Worm (Caenorhabditis elegans) whole organism, L3 larva: ENCODE data around the gene F14D2.14.

Experiments
- R02D3.7 ChIP-seq: fragments of 150-350 bp; optimal IDR thresholded peaks from 2 replicates; lab custom pipeline; 2014; ENCODE audit warnings: missing biosample characterization, missing genetic modification characterization
- ZK546.5 ChIP-seq: sonication (generic microtip); optimal IDR thresholded peaks from 2 replicates; lab custom pipeline; 2017; ENCODE audit warnings: missing biosample characterization, missing genetic modification characterization
- aly-2 ChIP-seq: fragments of 150-350 bp; optimal IDR thresholded peaks from 2 replicates; lab custom pipeline; 2014; ENCODE audit warnings: missing biosample characterization, missing genetic modification characterization
- ceh-16 ChIP-seq: sonication (generic microtip); optimal IDR thresholded peaks from 2 replicates; lab custom pipeline; 2017; ENCODE audit warnings: missing biosample characterization, missing genetic modification characterization
- ceh-28 ChIP-seq: fragments of 150-350 bp; optimal IDR thresholded peaks from 2 replicates; lab custom pipeline; 2014; ENCODE audit warnings: missing biosample characterization, missing genetic modification reagents, missing genetic modification characterization
- ceh-82 ChIP-seq: fragments of 150-350 bp; optimal IDR thresholded peaks from 2 replicates; lab custom pipeline; 2014; ENCODE audit warnings: missing biosample characterization, missing genetic modification characterization
- ceh-9 ChIP-seq: sonication (generic microtip); optimal IDR thresholded peaks from 2 replicates; lab custom pipeline; 2018; ENCODE audit warnings: missing biosample characterization, missing genetic modification characterization
- daf-12 ChIP-seq: fragments of 150-350 bp; optimal IDR thresholded peaks from 2 replicates; lab custom pipeline; 2014; ENCODE audit warnings: missing biosample characterization, missing genetic modification reagents, missing genetic modification characterization
- egl-27 ChIP-seq: sonication (generic microtip); optimal IDR thresholded peaks from 4 replicates; lab custom pipeline; 2017; ENCODE audit warnings: missing biosample characterization, missing genetic modification reagents, missing genetic modification characterization
- elt-1 ChIP-seq: fragments of 150-350 bp; optimal IDR thresholded peaks from 2 replicates; lab custom pipeline; 2014; ENCODE audit warnings: missing biosample characterization, missing genetic modification characterization
- elt-2 ChIP-seq: sonication (generic microtip); optimal IDR thresholded peaks from 2 replicates; lab custom pipeline; 2016; ENCODE audit warnings: missing genetic modification reagents, mild to moderate bottlenecking, missing genetic modification characterization, missing compliant biosample characterization
- elt-3 ChIP-seq, 3 experiments: fragments of 150-350 bp in 1 of 3; sonication (generic microtip) in 2 of 3; optimal IDR thresholded peaks; 2 replicates in 2 of 3; 4 replicates in 1 of 3; lab custom pipeline; 2014 to 2017; ENCODE audit warnings: missing biosample characterization in 3 of 3, missing genetic modification characterization in 3 of 3
- fkh-10 ChIP-seq: sonication (generic microtip); optimal IDR thresholded peaks from 2 replicates; lab custom pipeline; 2017; ENCODE audit warnings: missing biosample characterization, missing genetic modification reagents, missing genetic modification characterization
- fkh-2 ChIP-seq: fragments of 150-350 bp; optimal IDR thresholded peaks from 2 replicates; lab custom pipeline; 2014; ENCODE audit warnings: missing biosample characterization, missing genetic modification reagents, missing genetic modification characterization
- fos-1 ChIP-seq: fragments of 150-350 bp; optimal IDR thresholded peaks from 2 replicates; lab custom pipeline; 2014; ENCODE audit warnings: missing biosample characterization, missing genetic modification characterization
- hmg-11 ChIP-seq: sonication (generic microtip); optimal IDR thresholded peaks from 2 replicates; lab custom pipeline; 2016; ENCODE audit warnings: missing genetic modification characterization, missing compliant biosample characterization
- lin-15B ChIP-seq: fragments of 150-350 bp; optimal IDR thresholded peaks from 2 replicates; lab custom pipeline; 2014; ENCODE audit warnings: missing biosample characterization, missing genetic modification characterization
- lin-39 ChIP-seq: fragments of 150-350 bp; optimal IDR thresholded peaks from 2 replicates; lab custom pipeline; 2018; ENCODE audit warnings: missing biosample characterization, missing genetic modification reagents, missing genetic modification characterization
- nfya-1 ChIP-seq: sonication (generic microtip); optimal IDR thresholded peaks from 2 replicates; lab custom pipeline; 2017; ENCODE audit warnings: missing genetic modification characterization, mild to moderate bottlenecking, missing compliant biosample characterization, antibody characterized with exemption, moderate library complexity; ENCODE audit not compliant: insufficient read depth
- nhr-12 ChIP-seq: fragments of 150-350 bp; optimal IDR thresholded peaks from 2 replicates; lab custom pipeline; 2014; ENCODE audit warnings: missing biosample characterization, missing genetic modification characterization
- nhr-23 ChIP-seq: fragments of 150-350 bp; optimal IDR thresholded peaks from 2 replicates; lab custom pipeline; 2014; ENCODE audit warnings: missing biosample characterization, missing genetic modification reagents, missing genetic modification characterization
- nhr-237 ChIP-seq: fragments of 150-350 bp; optimal IDR thresholded peaks from 2 replicates; lab custom pipeline; 2014; ENCODE audit warnings: missing biosample characterization, missing genetic modification characterization
- nhr-25 ChIP-seq: sonication (generic microtip); optimal IDR thresholded peaks from 2 replicates; lab custom pipeline; 2017; ENCODE audit warnings: missing biosample characterization, missing genetic modification characterization
- nhr-28 ChIP-seq: fragments of 150-350 bp; optimal IDR thresholded peaks from 2 replicates; lab custom pipeline; 2014; ENCODE audit warnings: missing biosample characterization, missing genetic modification characterization
- nhr-43 ChIP-seq: sonication (generic microtip); optimal IDR thresholded peaks from 2 replicates; lab custom pipeline; 2016; ENCODE audit warnings: mild to moderate bottlenecking, missing genetic modification characterization, missing compliant biosample characterization; ENCODE audit not compliant: poor library complexity, severe bottlenecking
- nhr-67 ChIP-seq: fragments of 150-350 bp; optimal IDR thresholded peaks from 2 replicates; lab custom pipeline; 2014; ENCODE audit warnings: missing biosample characterization, missing genetic modification characterization
- nhr-76 ChIP-seq: fragments of 150-350 bp; sonication (generic microtip); optimal IDR thresholded peaks from 5 replicates; lab custom pipeline; 2014; ENCODE audit warnings: missing biosample characterization, missing genetic modification characterization
- nhr-77 ChIP-seq: fragments of 150-350 bp; optimal IDR thresholded peaks from 2 replicates; lab custom pipeline; 2014; ENCODE audit warnings: missing biosample characterization, missing genetic modification characterization
- pqm-1 ChIP-seq: fragments of 150-350 bp; optimal IDR thresholded peaks from 2 replicates; lab custom pipeline; 2017; ENCODE audit warnings: missing biosample characterization, missing genetic modification characterization, inconsistent platforms
- sea-2 ChIP-seq: fragments of 150-350 bp; sonication (generic microtip); optimal IDR thresholded peaks from 4 replicates; lab custom pipeline; 2014; ENCODE audit warnings: missing biosample characterization, missing genetic modification reagents, missing genetic modification characterization
- skn-1 ChIP-seq: fragments of 150-350 bp; optimal IDR thresholded peaks from 2 replicates; lab custom pipeline; 2014; ENCODE audit warnings: missing biosample characterization, missing genetic modification characterization
- snpc-4 ChIP-seq: fragments of 150-350 bp; optimal IDR thresholded peaks from 2 replicates; lab custom pipeline; 2014; ENCODE audit warnings: missing biosample characterization, missing genetic modification characterization
- tbx-2 ChIP-seq: sonication (generic microtip); optimal IDR thresholded peaks from 2 replicates; lab custom pipeline; 2016; ENCODE audit warnings: mild to moderate bottlenecking, missing genetic modification characterization, missing compliant biosample characterization
- unc-39 ChIP-seq: sonication (generic microtip); optimal IDR thresholded peaks from 4 replicates; lab custom pipeline; 2017; ENCODE audit warnings: missing biosample characterization, missing genetic modification characterization
- unc-62 ChIP-seq: fragments of 150-350 bp; sonication (generic microtip); optimal IDR thresholded peaks from 4 replicates; lab custom pipeline; 2014; ENCODE audit warnings: missing biosample characterization, missing genetic modification reagents, missing genetic modification characterization
- zag-1 ChIP-seq: fragments of 150-350 bp; optimal IDR thresholded peaks from 2 replicates; lab custom pipeline; 2014; ENCODE audit warnings: missing biosample characterization, missing genetic modification characterization
- ztf-11 ChIP-seq: fragments of 150-350 bp; optimal IDR thresholded peaks from 2 replicates; lab custom pipeline; 2014; ENCODE audit warnings: missing biosample characterization, missing genetic modification characterization

The F14D2.14 gene

DNA sequence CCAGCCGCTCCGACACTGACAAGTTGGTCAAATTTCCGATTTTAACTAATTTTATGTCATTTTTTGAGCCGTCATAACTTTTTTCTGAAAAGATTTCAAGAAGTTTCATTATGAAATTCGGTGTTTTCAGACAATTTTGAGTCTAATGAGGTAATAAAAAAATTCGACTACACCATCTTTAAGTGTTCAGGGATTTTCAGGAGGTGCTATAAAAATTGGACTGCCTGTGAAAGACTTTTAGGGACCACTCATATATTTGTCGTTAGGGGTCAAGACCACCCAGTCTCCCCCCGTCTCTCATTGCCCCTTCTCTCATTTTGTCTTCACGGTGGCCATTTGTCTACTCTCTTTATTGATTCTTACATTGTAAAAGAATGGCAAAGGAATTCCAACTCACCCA, 27.0 kb upstream of the F14D2.14 start, which contains the start of gene bath-10:
Gene bath-10, plus strand, starts transcription at position 301 of the 400 bp plus-strand sequence.
- TF ChIP-seq ceh-9 (tag; lab: Kevin White, UChicago) (no peak), ceh-82 (tag; lab: Kevin White, UChicago) (no peak), ztf-11 (no peak), tbx-2 (tag; lab: Kevin White, UChicago) (no peak), ZK546.5 (tag; lab: Kevin White, UChicago) (no peak), nhr-28 (tag; lab: Kevin White, UChicago) (no peak), daf-12 (tag; lab: Kevin White, UChicago) (no peak), aly-2 (tag; lab: Kevin White, UChicago) (no peak), zag-1 (no peak), nhr-25 (tag; lab: Kevin White, UChicago) (no peak), fos-1 (tag; lab: Kevin White, UChicago) (no peak), ceh-16 (tag; lab: Kevin White, UChicago) (no peak), nhr-12 (tag; lab: Kevin White, UChicago) (no peak), snpc-4 (tag; lab: Kevin White, UChicago) (no peak), fkh-2 (no peak), nhr-76 (tag; lab: Kevin White, UChicago) (no peak), nhr-23 (tag; lab: Kevin White, UChicago) (no peak), R02D3.7 (tag; lab: Kevin White, UChicago) (no peak), nhr-237 (tag; lab: Kevin White, UChicago) (no peak), lin-39 (no peak)
- TF ChIP-seq, all 47 proteins: peak for 0

DNA sequence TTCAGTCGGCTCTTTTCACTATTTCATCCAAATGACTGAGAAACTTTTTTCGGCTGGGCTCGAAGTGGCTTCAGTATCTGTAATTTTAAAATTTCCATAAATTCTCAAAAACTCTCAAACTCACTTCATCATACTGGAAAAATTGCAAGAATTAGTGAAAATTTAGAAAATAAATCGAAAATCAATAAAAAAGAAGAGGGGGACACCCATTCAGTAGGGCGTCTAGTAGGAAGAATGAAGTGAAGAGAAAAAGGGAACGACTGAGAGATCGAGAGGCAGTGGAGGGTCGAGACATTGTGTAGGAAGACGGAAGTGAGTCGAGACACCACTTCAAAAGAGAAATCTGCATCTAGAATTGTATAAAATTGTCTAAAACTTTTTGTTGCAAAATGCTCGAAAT, 26.1 kb upstream of the F14D2.14 start:
- TF ChIP-seq elt-3 (tag; optimal IDR thresholded peaks at IDR 0.05; lab: Kevin White, UChicago) (no peak), snpc-4 (tag; lab: Kevin White, UChicago) (no peak), tbx-2 (tag; lab: Kevin White, UChicago) (no peak), nhr-77 (tag; lab: Kevin White, UChicago) (no peak), unc-62 (no peak), sea-2 (GFP tag; lab: Kevin White, UChicago) (peak; percentile 7), lin-15B (tag; lab: Kevin White, UChicago) (no peak), ceh-28 (tag; lab: Kevin White, UChicago) (peak; percentile 6), lin-39 (no peak), nhr-28 (tag; lab: Kevin White, UChicago) (no peak), ceh-82 (tag; lab: Kevin White, UChicago) (no peak)

DNA sequence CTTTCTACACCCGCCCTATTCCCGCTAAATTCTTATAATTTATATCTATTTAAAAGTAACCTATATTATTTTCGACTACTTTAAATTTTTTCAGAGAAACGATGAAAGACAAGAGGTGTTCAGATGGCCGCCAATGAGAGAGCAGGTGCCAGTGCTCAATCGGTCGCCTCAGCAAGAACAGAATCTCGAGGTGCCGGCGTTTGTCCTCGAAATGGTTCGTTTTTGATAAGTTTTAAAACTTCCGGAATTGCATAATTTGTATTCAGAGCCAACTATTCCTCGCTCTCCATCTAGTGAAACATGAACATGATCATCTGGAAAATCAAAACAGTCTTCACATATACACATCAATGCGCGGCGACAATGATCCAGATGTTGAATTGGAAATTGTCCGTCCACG, 23.2 kb upstream of the F14D2.14 start, which contains the start of gene bath-23:
Gene bath-23, plus strand, starts transcription at position 301 of the 400 bp plus-strand sequence.
- no peak for TF ChIP-seq nhr-77 (tag; lab: Kevin White, UChicago)
- no peak for TF ChIP-seq nhr-43
- TF ChIP-seq unc-39 (tag; lab: Kevin White, UChicago), result no peak
- no peak for TF ChIP-seq ceh-9 (tag; lab: Kevin White, UChicago)
- TF ChIP-seq fkh-10 (GFP tag; lab: Kevin White, UChicago), result no peak
- no peak for TF ChIP-seq lin-15B (tag; lab: Kevin White, UChicago)
- TF ChIP-seq nhr-28 (tag; lab: Kevin White, UChicago), result no peak
- TF ChIP-seq snpc-4 (tag; lab: Kevin White, UChicago), result no peak
- no peak for TF ChIP-seq pqm-1
- TF ChIP-seq elt-2 (tag; lab: Kevin White, UChicago), result no peak
- no peak for TF ChIP-seq elt-1 (tag; lab: Kevin White, UChicago)
- TF ChIP-seq unc-62, result no peak
- TF ChIP-seq egl-27 (tag; lab: Kevin White, UChicago), result no peak
- TF ChIP-seq hmg-11 (tag; lab: Kevin White, UChicago), result no peak
- no peak for TF ChIP-seq R02D3.7 (tag; lab: Kevin White, UChicago)
- TF ChIP-seq nhr-237 (tag; lab: Kevin White, UChicago), result no peak
- no peak for TF ChIP-seq skn-1 (tag; lab: Kevin White, UChicago)
- TF ChIP-seq nhr-67 (tag; lab: Kevin White, UChicago), result no peak
- no peak for TF ChIP-seq aly-2 (tag; lab: Kevin White, UChicago)
- TF ChIP-seq sea-2 (GFP tag; lab: Kevin White, UChicago), result no peak

DNA sequence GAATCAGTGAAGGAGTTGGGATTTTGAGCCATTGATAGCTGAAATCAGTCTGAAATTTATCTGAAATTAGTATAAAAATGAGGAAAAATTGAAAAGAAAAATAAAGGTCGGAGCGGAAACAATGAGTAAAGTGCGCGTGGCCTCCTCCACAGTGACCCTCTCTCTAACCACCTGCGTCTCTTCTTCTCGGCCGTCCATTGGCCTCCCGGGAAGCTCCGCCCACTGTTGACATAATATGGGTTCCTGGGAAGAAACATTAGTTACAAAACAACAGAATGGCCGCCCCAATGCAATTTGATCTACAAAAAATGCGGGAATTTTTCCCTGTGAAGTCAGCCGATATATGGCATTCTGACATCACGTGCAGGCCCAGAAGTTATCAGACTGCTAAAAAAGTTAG, 22.3 kb upstream of the F14D2.14 start, which contains the start of gene Y49F6C.8:
Gene Y49F6C.8, minus strand, starts transcription at position 51 of the 400 bp plus-strand sequence.
- no peak for TF ChIP-seq nhr-12 (tag; lab: Kevin White, UChicago)
- TF ChIP-seq nfya-1 (tag; lab: Kevin White, UChicago), result peak; percentile 96
- TF ChIP-seq fos-1 (tag; lab: Kevin White, UChicago), result no peak
